Fruit fly (Drosophila melanogaster): Measurements from ENCODE around the gene Zir.

- no peak for TF ChIP-seq h (optimal IDR thresholded peaks at IDR 0.05)
- no peak for TF ChIP-seq insv (optimal IDR thresholded peaks at IDR 0.05)
- TF ChIP-seq psq (optimal IDR thresholded peaks at IDR 0.05), result no peak
- TF ChIP-seq Myc (optimal IDR thresholded peaks at IDR 0.05), result no peak
Observed at dm6 chr2L:121456-121831, 26.9 kb downstream of the Zir start, which contains the start of gene CG4822.
